Fruit fly (Drosophila melanogaster) whole organism: ENCODE measurements around the gene Trf4-1.

Experiments
- CG8478 ChIP-seq: fragments of >200 bp; optimal IDR thresholded peaks from 2 replicates; lab custom pipeline; 2018; ENCODE audit warnings: inconsistent platforms
- Dll ChIP-seq: fragments of >200 bp; optimal IDR thresholded peaks from 2 replicates; lab custom pipeline; 2017
- EcR ChIP-seq, 2 experiments: fragments of >200 bp; optimal IDR thresholded peaks; 2 replicates each; lab custom pipeline; 2017; ENCODE audit warnings: missing biosample characterization in 2 of 2, missing genetic modification characterization in 2 of 2, missing genetic modification reagents in 2 of 2
- pan ChIP-seq: fragments of >200 bp; optimal IDR thresholded peaks from 2 replicates; lab custom pipeline; 2017
- psq ChIP-seq: fragments of >200 bp; optimal IDR thresholded peaks from 2 replicates; lab custom pipeline; 2017

DNA sequence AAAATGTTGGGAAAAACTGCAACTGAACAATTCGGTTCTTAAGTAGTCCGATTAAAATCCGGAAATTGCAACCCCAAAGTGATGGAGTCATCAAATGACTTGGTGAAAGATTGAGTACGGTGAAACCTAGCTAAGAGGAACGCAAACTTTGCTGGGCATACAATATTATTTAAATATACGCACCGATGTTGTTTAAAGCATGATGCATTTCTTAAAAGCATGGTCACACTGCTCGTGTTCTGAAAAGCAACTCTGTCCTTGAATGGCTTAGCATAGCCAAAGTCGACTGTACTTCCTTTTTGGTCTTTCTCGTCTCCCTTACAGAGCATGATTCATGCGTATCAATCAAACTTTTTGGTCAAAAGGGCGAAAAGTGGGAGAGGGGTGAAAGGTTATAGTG lies 23.5 kb upstream of the Trf4-1 start:
- TF ChIP-seq EcR (GFP tag; optimal IDR thresholded peaks at IDR 0.05; lab: Kevin White, UChicago): no peak
- TF ChIP-seq psq: no peak
- no peak for TF ChIP-seq CG8478 (lab: Kevin White, UChicago)
- no peak for TF ChIP-seq Dll
- TF ChIP-seq pan: no peak
